Worm (Caenorhabditis elegans) whole organism, L3 larva: Measurements from ENCODE around the gene F27D9.13.

ENCODE experiments used
- R02D3.7 ChIP-seq: fragments of 150-350 bp; optimal IDR thresholded peaks from 2 replicates; lab custom pipeline; 2014; ENCODE audit warnings: missing biosample characterization, missing genetic modification characterization
- ama-1 ChIP-seq: fragments of 150-350 bp; optimal IDR thresholded peaks from 2 replicates; lab custom pipeline; 2018
- ceh-16 ChIP-seq: sonication (generic microtip); optimal IDR thresholded peaks from 2 replicates; lab custom pipeline; 2017; ENCODE audit warnings: missing biosample characterization, missing genetic modification characterization
- ceh-82 ChIP-seq: fragments of 150-350 bp; optimal IDR thresholded peaks from 2 replicates; lab custom pipeline; 2014; ENCODE audit warnings: missing biosample characterization, missing genetic modification characterization
- ceh-9 ChIP-seq: sonication (generic microtip); optimal IDR thresholded peaks from 2 replicates; lab custom pipeline; 2018; ENCODE audit warnings: missing biosample characterization, missing genetic modification characterization
- daf-12 ChIP-seq: fragments of 150-350 bp; optimal IDR thresholded peaks from 2 replicates; lab custom pipeline; 2014; ENCODE audit warnings: missing biosample characterization, missing genetic modification reagents, missing genetic modification characterization
- egl-27 ChIP-seq: sonication (generic microtip); optimal IDR thresholded peaks from 4 replicates; lab custom pipeline; 2017; ENCODE audit warnings: missing biosample characterization, missing genetic modification reagents, missing genetic modification characterization
- elt-1 ChIP-seq: fragments of 150-350 bp; optimal IDR thresholded peaks from 2 replicates; lab custom pipeline; 2014; ENCODE audit warnings: missing biosample characterization, missing genetic modification characterization
- elt-2 ChIP-seq: sonication (generic microtip); optimal IDR thresholded peaks from 2 replicates; lab custom pipeline; 2016; ENCODE audit warnings: missing genetic modification reagents, mild to moderate bottlenecking, missing genetic modification characterization, missing compliant biosample characterization
- elt-3 ChIP-seq, 3 experiments: fragments of 150-350 bp in 1 of 3; sonication (generic microtip) in 2 of 3; optimal IDR thresholded peaks; 2 replicates in 2 of 3; 4 replicates in 1 of 3; lab custom pipeline; 2014 to 2017; ENCODE audit warnings: missing biosample characterization in 3 of 3, missing genetic modification characterization in 3 of 3
- fkh-10 ChIP-seq: sonication (generic microtip); optimal IDR thresholded peaks from 2 replicates; lab custom pipeline; 2017; ENCODE audit warnings: missing biosample characterization, missing genetic modification reagents, missing genetic modification characterization
- fkh-2 ChIP-seq: fragments of 150-350 bp; optimal IDR thresholded peaks from 2 replicates; lab custom pipeline; 2014; ENCODE audit warnings: missing biosample characterization, missing genetic modification reagents, missing genetic modification characterization
- fos-1 ChIP-seq: fragments of 150-350 bp; optimal IDR thresholded peaks from 2 replicates; lab custom pipeline; 2014; ENCODE audit warnings: missing biosample characterization, missing genetic modification characterization
- hmg-11 ChIP-seq: sonication (generic microtip); optimal IDR thresholded peaks from 2 replicates; lab custom pipeline; 2016; ENCODE audit warnings: missing genetic modification characterization, missing compliant biosample characterization
- jun-1 ChIP-seq: fragments of 150-350 bp; optimal IDR thresholded peaks from 2 replicates; lab custom pipeline; 2014; ENCODE audit warnings: missing biosample characterization, missing genetic modification reagents, missing genetic modification characterization
- lin-15B ChIP-seq: fragments of 150-350 bp; optimal IDR thresholded peaks from 2 replicates; lab custom pipeline; 2014; ENCODE audit warnings: missing biosample characterization, missing genetic modification characterization
- lin-39 ChIP-seq: fragments of 150-350 bp; optimal IDR thresholded peaks from 2 replicates; lab custom pipeline; 2018; ENCODE audit warnings: missing biosample characterization, missing genetic modification reagents, missing genetic modification characterization
- lsy-12 ChIP-seq: sonication (generic microtip); optimal IDR thresholded peaks from 2 replicates; lab custom pipeline; 2016; ENCODE audit warnings: mild to moderate bottlenecking, missing genetic modification characterization, missing compliant biosample characterization
- mdl-1 ChIP-seq: fragments of 150-350 bp; optimal IDR thresholded peaks from 2 replicates; lab custom pipeline; 2014; ENCODE audit warnings: missing biosample characterization, missing genetic modification characterization
- nfya-1 ChIP-seq: sonication (generic microtip); optimal IDR thresholded peaks from 2 replicates; lab custom pipeline; 2017; ENCODE audit warnings: missing genetic modification characterization, mild to moderate bottlenecking, missing compliant biosample characterization, antibody characterized with exemption, moderate library complexity; ENCODE audit not compliant: insufficient read depth
- nhr-11 ChIP-seq: fragments of 150-350 bp; optimal IDR thresholded peaks from 2 replicates; lab custom pipeline; 2014; ENCODE audit warnings: missing biosample characterization, missing genetic modification characterization
- nhr-12 ChIP-seq: fragments of 150-350 bp; optimal IDR thresholded peaks from 2 replicates; lab custom pipeline; 2014; ENCODE audit warnings: missing biosample characterization, missing genetic modification characterization
- nhr-23 ChIP-seq: fragments of 150-350 bp; optimal IDR thresholded peaks from 2 replicates; lab custom pipeline; 2014; ENCODE audit warnings: missing biosample characterization, missing genetic modification reagents, missing genetic modification characterization
- nhr-237 ChIP-seq: fragments of 150-350 bp; optimal IDR thresholded peaks from 2 replicates; lab custom pipeline; 2014; ENCODE audit warnings: missing biosample characterization, missing genetic modification characterization
- nhr-25 ChIP-seq: sonication (generic microtip); optimal IDR thresholded peaks from 2 replicates; lab custom pipeline; 2017; ENCODE audit warnings: missing biosample characterization, missing genetic modification characterization
- nhr-67 ChIP-seq: fragments of 150-350 bp; optimal IDR thresholded peaks from 2 replicates; lab custom pipeline; 2014; ENCODE audit warnings: missing biosample characterization, missing genetic modification characterization
- nhr-76 ChIP-seq: fragments of 150-350 bp; sonication (generic microtip); optimal IDR thresholded peaks from 5 replicates; lab custom pipeline; 2014; ENCODE audit warnings: missing biosample characterization, missing genetic modification characterization
- nhr-77 ChIP-seq: fragments of 150-350 bp; optimal IDR thresholded peaks from 2 replicates; lab custom pipeline; 2014; ENCODE audit warnings: missing biosample characterization, missing genetic modification characterization
- pha-4 ChIP-seq: fragments of 150-350 bp; optimal IDR thresholded peaks from 2 replicates; lab custom pipeline; 2014; ENCODE audit warnings: missing biosample characterization, missing genetic modification reagents, missing genetic modification characterization
- pqm-1 ChIP-seq: fragments of 150-350 bp; optimal IDR thresholded peaks from 2 replicates; lab custom pipeline; 2017; ENCODE audit warnings: missing biosample characterization, missing genetic modification characterization, inconsistent platforms
- sea-2 ChIP-seq: fragments of 150-350 bp; sonication (generic microtip); optimal IDR thresholded peaks from 4 replicates; lab custom pipeline; 2014; ENCODE audit warnings: missing biosample characterization, missing genetic modification reagents, missing genetic modification characterization
- skn-1 ChIP-seq: fragments of 150-350 bp; optimal IDR thresholded peaks from 2 replicates; lab custom pipeline; 2014; ENCODE audit warnings: missing biosample characterization, missing genetic modification characterization
- snpc-4 ChIP-seq: fragments of 150-350 bp; optimal IDR thresholded peaks from 2 replicates; lab custom pipeline; 2014; ENCODE audit warnings: missing biosample characterization, missing genetic modification characterization
- unc-62 ChIP-seq: fragments of 150-350 bp; sonication (generic microtip); optimal IDR thresholded peaks from 4 replicates; lab custom pipeline; 2014; ENCODE audit warnings: missing biosample characterization, missing genetic modification reagents, missing genetic modification characterization
- ztf-11 ChIP-seq: fragments of 150-350 bp; optimal IDR thresholded peaks from 2 replicates; lab custom pipeline; 2014; ENCODE audit warnings: missing biosample characterization, missing genetic modification characterization
- ztf-4 ChIP-seq: fragments of 150-350 bp; optimal IDR thresholded peaks from 2 replicates; lab custom pipeline; 2014; ENCODE audit warnings: missing biosample characterization, missing genetic modification characterization

F27D9.13 gene

ce11 chrX:7651219-7651958 is 15.9 kb downstream of the F27D9.13 start:
- TF ChIP-seq nhr-23 (no peak), hmg-11 (tag; lab: Kevin White, UChicago) (peak; percentile 46), fkh-10 (GFP tag; lab: Kevin White, UChicago) (no peak), nfya-1 (tag; lab: Kevin White, UChicago) (peak; percentile 43), mdl-1 (no peak), skn-1 (no peak), lin-39 (tag; lab: Kevin White, UChicago) (peak; percentile 14)

DNA sequence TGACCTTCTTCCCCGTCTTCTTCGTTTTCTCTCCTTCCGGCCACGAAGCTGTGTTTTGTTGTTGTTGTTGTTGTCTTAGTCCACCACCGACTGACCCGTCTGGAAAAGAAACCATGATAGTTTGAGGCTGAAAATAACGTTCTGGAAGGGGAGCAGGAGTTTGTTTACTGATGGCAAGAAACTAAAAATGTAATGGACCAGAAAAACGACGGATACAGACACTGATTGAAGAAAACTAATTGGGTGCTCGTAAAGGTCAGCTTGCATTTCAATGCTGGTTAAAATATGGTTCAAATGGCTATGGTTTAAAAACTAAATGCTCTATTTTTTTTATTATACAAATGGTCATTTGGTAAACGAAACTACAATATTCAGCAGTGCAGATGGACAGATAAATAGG is 21.9 kb downstream of the F27D9.13 start, which contains the start of gene F26A10.2:
Gene F26A10.2, minus strand, starts transcription at position 101 of the 400 bp plus-strand sequence.
- TF ChIP-seq ceh-82 (tag; lab: Kevin White, UChicago) (no peak), pha-4 (tag; lab: Kevin White, UChicago) (no peak), lin-39 (tag; lab: Kevin White, UChicago) (peak; percentile 40), ceh-16 (tag; lab: Kevin White, UChicago) (no peak), lsy-12 (tag; lab: Kevin White, UChicago) (no peak), fkh-2 (tag; lab: Kevin White, UChicago) (no peak), fos-1 (tag; lab: Kevin White, UChicago) (no peak)

ce11 chrX:7640811-7641210 is 26.4 kb downstream of the F27D9.13 start:
- TF ChIP-seq nhr-237 (tag; lab: Kevin White, UChicago) (no peak), nhr-12 (tag; lab: Kevin White, UChicago) (no peak), nhr-67 (tag; lab: Kevin White, UChicago) (no peak), ztf-11 (tag; lab: Kevin White, UChicago) (no peak), nhr-25 (tag; lab: Kevin White, UChicago) (no peak), elt-1 (tag; lab: Kevin White, UChicago) (no peak), elt-2 (tag; lab: Kevin White, UChicago) (no peak), jun-1 (tag; lab: Kevin White, UChicago) (no peak), nhr-11 (tag; lab: Kevin White, UChicago) (no peak), elt-3 (tag; optimal IDR thresholded peaks at IDR 0.05; lab: Kevin White, UChicago) (no peak), R02D3.7 (no peak), ama-1 (no peak), pqm-1 (tag; lab: Kevin White, UChicago) (no peak), snpc-4 (tag; lab: Kevin White, UChicago) (no peak), pha-4 (tag; lab: Kevin White, UChicago) (no peak), unc-62 (GFP tag; lab: Kevin White, UChicago) (no peak), mdl-1 (no peak)

DNA sequence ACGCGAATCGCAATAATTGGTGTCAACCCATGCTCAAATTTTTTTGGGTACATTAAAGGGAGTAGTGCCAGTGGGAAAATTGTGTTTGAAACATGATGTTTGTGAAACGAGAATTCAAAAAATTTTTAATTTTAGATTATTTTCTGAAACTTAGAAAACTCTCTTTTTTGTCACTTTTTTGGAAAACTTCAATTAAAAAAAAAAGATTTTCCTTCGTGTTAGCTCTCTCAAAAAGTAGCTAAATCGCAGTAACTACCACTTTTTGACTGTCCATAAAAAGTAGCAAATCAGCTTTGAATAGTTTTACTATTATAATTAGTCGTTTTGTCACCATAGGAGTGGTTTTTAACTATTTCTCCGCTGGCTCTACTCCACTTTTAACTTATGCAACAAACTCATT is 26.9 kb downstream of the F27D9.13 start:
- TF ChIP-seq ztf-4 (tag; lab: Kevin White, UChicago): no peak
- no peak for TF ChIP-seq nhr-76
- TF ChIP-seq ceh-9 (tag; lab: Kevin White, UChicago): no peak
- no peak for TF ChIP-seq sea-2 (GFP tag; lab: Kevin White, UChicago)
- TF ChIP-seq ama-1: no peak
- no peak for TF ChIP-seq egl-27 (tag; lab: Kevin White, UChicago)
- no peak for TF ChIP-seq ceh-16 (tag; lab: Kevin White, UChicago)
- no peak for TF ChIP-seq nhr-12 (tag; lab: Kevin White, UChicago)
- no peak for TF ChIP-seq nhr-77 (tag; lab: Kevin White, UChicago)
- TF ChIP-seq pha-4 (tag; lab: Kevin White, UChicago): no peak
- no peak for TF ChIP-seq ztf-11 (tag; lab: Kevin White, UChicago)
- TF ChIP-seq nhr-11 (tag; lab: Kevin White, UChicago): no peak
- TF ChIP-seq nhr-67 (tag; lab: Kevin White, UChicago): no peak
- TF ChIP-seq nfya-1 (tag; lab: Kevin White, UChicago): no peak
- TF ChIP-seq daf-12 (tag; lab: Kevin White, UChicago): no peak
- TF ChIP-seq unc-62 (GFP tag; lab: Kevin White, UChicago): no peak
- TF ChIP-seq lin-15B: no peak
- no peak for TF ChIP-seq pqm-1 (tag; lab: Kevin White, UChicago)
- TF ChIP-seq nhr-23: no peak
- TF ChIP-seq, all 47 proteins: peak for 0
